Fruit fly (Drosophila melanogaster): ENCODE results near the gene CG14073.

Gene CG14073

DNA sequence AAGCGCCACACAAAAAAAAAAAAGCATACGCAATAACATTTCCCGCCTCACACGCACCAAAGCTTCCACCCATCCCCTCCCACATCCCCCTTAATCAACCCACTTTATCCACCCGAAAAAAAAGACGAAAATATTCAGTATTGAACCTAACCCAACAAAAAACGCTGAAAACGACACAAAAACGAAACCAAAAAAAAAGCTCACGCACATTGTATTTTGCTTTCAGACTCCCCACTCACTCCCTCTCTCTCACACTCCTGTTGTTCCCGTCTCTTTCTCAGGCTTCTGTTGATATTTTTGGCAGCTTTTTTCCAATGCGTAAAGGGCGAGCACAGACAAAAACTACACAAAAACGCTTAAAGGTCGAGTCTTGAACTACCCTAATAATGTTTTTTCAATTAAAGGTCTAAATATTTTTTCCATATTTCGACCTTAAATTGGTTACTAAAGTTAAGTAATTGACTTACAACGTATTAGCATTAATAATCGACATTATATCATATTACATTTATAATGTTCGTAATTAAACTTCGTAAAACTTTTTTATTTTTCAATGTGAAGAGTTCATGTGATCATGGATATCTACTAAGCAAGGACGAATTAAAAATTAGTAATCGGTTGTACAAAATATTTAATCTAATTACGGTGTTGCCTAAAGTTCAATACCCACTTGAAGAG, 33.9 kb downstream of the CG14073 start:
- no peak for TF ChIP-seq fru (optimal IDR thresholded peaks at IDR 0.05)
- 0 out of 2 replicates have a peak, but pooled peaks have one; percentile 4 for TF ChIP-seq Ravus (GFP tag; IDR thresholded peaks at IDR 0.05)
- TF ChIP-seq CG7963 (GFP tag; IDR thresholded peaks at IDR 0.05; ENCODE audit: partially characterized antibody), result no peak
- TF ChIP-seq twi (tag; optimal IDR thresholded peaks at IDR 0.05), result no peak
- peak; percentile 19 for TF ChIP-seq Dp (GFP tag; optimal IDR thresholded peaks at IDR 0.05)
- TF ChIP-seq Scr (GFP tag; IDR thresholded peaks at IDR 0.05; ENCODE audit: partially characterized antibody), result no peak; the same call in 1 of the 2 replicates
- peak; percentile 9 for TF ChIP-seq Six4 (GFP tag; optimal IDR thresholded peaks at IDR 0.05)
- peak; percentile 12; the same call in 1 of the 3 replicates for TF ChIP-seq CG3726 (GFP tag; IDR thresholded peaks at IDR 0.05)
- TF ChIP-seq CG30020 (tag; optimal IDR thresholded peaks at IDR 0.05), result no peak
- TF ChIP-seq CHES-1-like (GFP tag; optimal IDR thresholded peaks at IDR 0.05), result no peak
- no peak for TF ChIP-seq CG2889 (GFP tag; IDR thresholded peaks at IDR 0.05)
- TF ChIP-seq CG6654 (GFP tag; optimal IDR thresholded peaks at IDR 0.05), result no peak
- TF ChIP-seq dpn (GFP tag; optimal IDR thresholded peaks at IDR 0.05), result peak; percentile 22 to 55
- peak; percentile 32 for TF ChIP-seq scrt (GFP tag; optimal IDR thresholded peaks at IDR 0.05)
- TF ChIP-seq Fer1 (GFP tag; optimal IDR thresholded peaks at IDR 0.05), result peak; percentile 42
- TF ChIP-seq CG34224 (GFP tag; IDR thresholded peaks at IDR 0.05; ENCODE audit: partially characterized antibody), result 0 out of 3 replicates have a peak, but pooled peaks have one; percentile 28
- TF ChIP-seq oc (tag; optimal IDR thresholded peaks at IDR 0.05), result no peak
- peak; percentile 62 for TF ChIP-seq esg (GFP tag; conservative IDR thresholded peaks at IDR 0.05)
- TF ChIP-seq CG11247 (GFP tag; IDR thresholded peaks at IDR 0.05), result no peak
- TF ChIP-seq BEAF-32 (GFP tag; optimal IDR thresholded peaks at IDR 0.05), result no peak
- peak; percentile 52 for TF ChIP-seq HLH54F (GFP tag; optimal IDR thresholded peaks at IDR 0.05)
- TF ChIP-seq nerfin-1 (tag; optimal IDR thresholded peaks at IDR 0.05), result peak; percentile 49
- TF ChIP-seq Ptx1 (GFP tag; IDR thresholded peaks at IDR 0.05), result peak; percentile 79
- no peak for TF ChIP-seq Poxn (GFP tag; IDR thresholded peaks at IDR 0.05)
- peak; percentile 20 for TF ChIP-seq gro (GFP tag; optimal IDR thresholded peaks at IDR 0.05)
- TF ChIP-seq CG12769 (tag; optimal IDR thresholded peaks at IDR 0.05), result peak; percentile 62
- TF ChIP-seq Nf-YC (tag; optimal IDR thresholded peaks at IDR 0.05), result peak; percentile 36
- peak; percentile 72 for TF ChIP-seq CG3281 (GFP tag; optimal IDR thresholded peaks at IDR 0.05)
- no peak for TF ChIP-seq CG16815 (GFP tag; optimal IDR thresholded peaks at IDR 0.05)
- peak; percentile 60 for TF ChIP-seq bcd (GFP tag; optimal IDR thresholded peaks at IDR 0.05)
- TF ChIP-seq CG6689 (GFP tag; IDR thresholded peaks at IDR 0.05), result peak; percentile 62
- peak; percentile 56 for TF ChIP-seq CG4820 (GFP tag; optimal IDR thresholded peaks at IDR 0.05)
- TF ChIP-seq pfk (GFP tag; optimal IDR thresholded peaks at IDR 0.05), result peak; percentile 4
- no peak for TF ChIP-seq usp (GFP tag; optimal IDR thresholded peaks at IDR 0.05)
- peak; percentile 7 for TF ChIP-seq CG1603 (tag; optimal IDR thresholded peaks at IDR 0.05)
- TF ChIP-seq CG7839 (tag; optimal IDR thresholded peaks at IDR 0.05), result peak; percentile 80
- TF ChIP-seq CG6765 (GFP tag; optimal IDR thresholded peaks at IDR 0.05), result peak; percentile 1
- peak; percentile 22; the same call in 1 of the 3 replicates for TF ChIP-seq ase (GFP tag; IDR thresholded peaks at IDR 0.05)
- no peak for TF ChIP-seq pnt (GFP tag; optimal IDR thresholded peaks at IDR 0.05)
- TF ChIP-seq dmrt99B (tag; optimal IDR thresholded peaks at IDR 0.05), result peak; percentile 89
- TF ChIP-seq gcm (GFP tag; optimal IDR thresholded peaks at IDR 0.05), result peak; percentile 61
- 0 out of 2 replicates have a peak, but pooled peaks have one; percentile 9 for TF ChIP-seq gsb (GFP tag; IDR thresholded peaks at IDR 0.05)
- TF ChIP-seq nau (GFP tag; optimal IDR thresholded peaks at IDR 0.05), result peak; percentile 28
- TF ChIP-seq CG16863 (GFP tag; optimal IDR thresholded peaks at IDR 0.05), result no peak
- TF ChIP-seq CG8944 (GFP tag; optimal IDR thresholded peaks at IDR 0.05), result no peak
- TF ChIP-seq CG5180 (GFP tag; optimal IDR thresholded peaks at IDR 0.05), result peak; percentile 59
- peak; percentile 64 for TF ChIP-seq CG32767 (GFP tag; IDR thresholded peaks at IDR 0.05)
- TF ChIP-seq slou (GFP tag; optimal IDR thresholded peaks at IDR 0.05), result no peak
- TF ChIP-seq Lhr (GFP tag; optimal IDR thresholded peaks at IDR 0.05), result no peak

All from whole organism, embryonic.